Fruit fly (Drosophila melanogaster): ENCODE data around the gene CG6729.

The CG6729 gene

dm6 chr2L:10703281-10703680 lies 40.5 kb downstream of the CG6729 start, which contains the start of gene CG6415 (continued):
- TF ChIP-seq hkb (optimal IDR thresholded peaks at IDR 0.05) (no peak), hkb (GFP tag; IDR thresholded peaks at IDR 0.05) (peak; percentile 65), mam (GFP tag; optimal IDR thresholded peaks at IDR 0.05) (peak; percentile 81), CG6654 (GFP tag; optimal IDR thresholded peaks at IDR 0.05) (peak; percentile 31), sima (GFP tag; optimal IDR thresholded peaks at IDR 0.05) (peak; percentile 11), dati (GFP tag; IDR thresholded peaks at IDR 0.05) (peak; percentile 50; the same call in 1 of the 2 replicates), ab (GFP tag; optimal IDR thresholded peaks at IDR 0.05) (no peak), CG4617 (GFP tag; optimal IDR thresholded peaks at IDR 0.05; ENCODE audit: borderline replicate concordance) (no peak), Lhr (GFP tag; optimal IDR thresholded peaks at IDR 0.05) (peak; percentile 1), vvl (GFP tag; IDR thresholded peaks at IDR 0.05) (peak; percentile 86), CG6272 (GFP tag; IDR thresholded peaks at IDR 0.05) (peak; percentile 63), CG15073 (GFP tag; optimal IDR thresholded peaks at IDR 0.05) (no peak), CG15601 (tag; optimal IDR thresholded peaks at IDR 0.05) (peak; percentile 55), usp (GFP tag; optimal IDR thresholded peaks at IDR 0.05) (no peak), CG31224 (GFP tag; IDR thresholded peaks at IDR 0.05) (peak; percentile 45; the same call in 1 of the 2 replicates), tx (GFP tag; optimal IDR thresholded peaks at IDR 0.05) (peak; percentile 15), Eip74EF (GFP tag; optimal IDR thresholded peaks at IDR 0.05) (no peak), CG8765 (GFP tag; IDR thresholded peaks at IDR 0.05) (peak; percentile 41; the same call in 1 of the 2 replicates), CG1832 (GFP tag; optimal IDR thresholded peaks at IDR 0.05) (no peak), CG5953 (GFP tag; IDR thresholded peaks at IDR 0.05) (no peak), CG7928 (GFP tag; optimal IDR thresholded peaks at IDR 0.05) (no peak), Max (GFP tag; optimal IDR thresholded peaks at IDR 0.05) (peak; percentile 3), zen (tag; optimal IDR thresholded peaks at IDR 0.05) (peak; percentile 81), CG6791 (GFP tag; IDR thresholded peaks at IDR 0.05; ENCODE audit: partially characterized antibody) (no peak), ro (GFP tag; IDR thresholded peaks at IDR 0.05) (peak; percentile 25; the same call in 1 of the 2 replicates), CG4820 (GFP tag; optimal IDR thresholded peaks at IDR 0.05) (peak; percentile 75), Kr (GFP tag; optimal IDR thresholded peaks at IDR 0.05) (no peak), CG9797 (GFP tag; optimal IDR thresholded peaks at IDR 0.05) (no peak), Fer3 (tag; optimal IDR thresholded peaks at IDR 0.05) (peak; percentile 75), en (GFP tag; optimal IDR thresholded peaks at IDR 0.05) (peak; percentile 37), fd3F (GFP tag; optimal IDR thresholded peaks at IDR 0.05) (peak; percentile 60), CG3407 (GFP tag; optimal IDR thresholded peaks at IDR 0.05) (peak; percentile 62), bbx (GFP tag; IDR thresholded peaks at IDR 0.05; ENCODE audit: partially characterized antibody) (no peak), Scr (GFP tag; IDR thresholded peaks at IDR 0.05; ENCODE audit: partially characterized antibody) (no peak), gce (GFP tag; IDR thresholded peaks at IDR 0.05) (peak; percentile 56; the same call in 1 of the 3 replicates), Xrp1 (GFP tag; IDR thresholded peaks at IDR 0.05) (peak; percentile 86), CG11696 (GFP tag; IDR thresholded peaks at IDR 0.05) (peak; percentile 58; the same call in 1 of the 2 replicates), Dip3 (GFP tag; optimal IDR thresholded peaks at IDR 0.05) (peak; percentile 63), scrt (GFP tag; optimal IDR thresholded peaks at IDR 0.05) (peak; percentile 68), CG7987 (GFP tag; optimal IDR thresholded peaks at IDR 0.05) (no peak), cad (GFP tag; optimal IDR thresholded peaks at IDR 0.05) (no peak), Dek (tag; optimal IDR thresholded peaks at IDR 0.05) (peak; percentile 58), sc (optimal IDR thresholded peaks at IDR 0.05) (no peak), sc (GFP tag; optimal IDR thresholded peaks at IDR 0.05) (peak; percentile 47), Atf6 (GFP tag; IDR thresholded peaks at IDR 0.05) (peak; percentile 77), Ptx1 (GFP tag; IDR thresholded peaks at IDR 0.05) (peak; percentile 71), CG15479 (GFP tag; optimal IDR thresholded peaks at IDR 0.05) (peak; percentile 64), psq (GFP tag; optimal IDR thresholded peaks at IDR 0.05) (no peak), CG6813 (GFP tag; optimal IDR thresholded peaks at IDR 0.05) (peak; percentile 59), dmrt11E (tag; optimal IDR thresholded peaks at IDR 0.05) (peak; percentile 80), CG11398 (GFP tag; optimal IDR thresholded peaks at IDR 0.05) (peak; percentile 42)

Measured in whole organism, embryonic.